Worm (Caenorhabditis elegans) whole organism, late embryonic: ENCODE measurements around the gene cyp-35B2.

Experiments used
- C08G9.2 ChIP-seq: sonication (generic microtip); optimal IDR thresholded peaks from 2 replicates; lab custom pipeline; 2016; ENCODE audit warnings: mild to moderate bottlenecking, missing genetic modification characterization, moderate library complexity, missing compliant biosample characterization
- odd-2 ChIP-seq: sonication (generic microtip); optimal IDR thresholded peaks from 2 replicates; lab custom pipeline; 2017; ENCODE audit warnings: antibody characterized with exemption, mild to moderate bottlenecking, missing genetic modification characterization, missing compliant biosample characterization
- unc-55 ChIP-seq: sonication (generic microtip); optimal IDR thresholded peaks from 2 replicates; lab custom pipeline; 2017; ENCODE audit warnings: missing biosample characterization, missing genetic modification reagents, missing genetic modification characterization

DNA sequence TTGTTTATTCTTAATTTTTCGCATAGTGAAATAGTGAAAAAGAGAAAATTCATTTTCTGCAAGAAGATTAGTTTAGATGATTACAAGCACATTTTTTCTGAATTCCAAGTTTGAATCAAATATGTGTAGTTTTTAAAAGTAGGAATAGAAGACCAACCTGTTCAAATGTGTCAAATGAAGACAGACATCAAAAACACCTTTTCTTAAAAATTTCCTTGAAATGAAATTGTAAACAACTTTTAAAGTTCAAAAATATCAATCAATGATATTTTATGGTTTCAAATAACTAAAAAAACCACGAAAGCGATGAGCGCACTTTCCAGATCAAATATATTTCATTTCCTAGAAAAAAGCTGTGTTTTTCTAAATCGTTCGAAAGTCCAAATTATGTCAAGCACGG is 39.7 kb downstream of the cyp-35B2 start, which contains the start of gene nlp-30:
- TF ChIP-seq odd-2 (no peak), C08G9.2 (tag; lab: Kevin White, UChicago) (no peak), unc-55 (GFP tag; lab: Kevin White, UChicago) (no peak)
